Worm (Caenorhabditis elegans) whole organism, mixed stage, embryonic: ENCODE data around the gene ZK218.11.

Source experiments
- ceh-39 ChIP-seq: fragments of 150-350 bp; optimal IDR thresholded peaks from 2 replicates; lab custom pipeline; 2014; ENCODE audit warnings: missing biosample characterization, missing genetic modification characterization
- elt-1 ChIP-seq: sonication (generic microtip); optimal IDR thresholded peaks from 2 replicates; lab custom pipeline; 2017; ENCODE audit warnings: missing genetic modification characterization, mild to moderate bottlenecking, missing compliant biosample characterization, antibody characterized with exemption, moderate library complexity, borderline replicate concordance; ENCODE audit not compliant: insufficient read depth
- mab-5 ChIP-seq: fragments of 150-350 bp; optimal IDR thresholded peaks from 2 replicates; lab custom pipeline; 2014; ENCODE audit warnings: missing biosample characterization, missing genetic modification characterization
- mep-1 ChIP-seq: fragments of 150-350 bp; optimal IDR thresholded peaks from 2 replicates; lab custom pipeline; 2017; ENCODE audit warnings: missing biosample characterization, missing genetic modification reagents, missing genetic modification characterization, inconsistent platforms
- nhr-28 ChIP-seq: fragments of 150-350 bp; optimal IDR thresholded peaks from 2 replicates; lab custom pipeline; 2014; ENCODE audit warnings: missing biosample characterization, missing genetic modification characterization
- snpc-4 ChIP-seq: fragments of 150-350 bp; optimal IDR thresholded peaks from 2 replicates; lab custom pipeline; 2014; ENCODE audit warnings: missing biosample characterization, missing genetic modification characterization
- unc-39 ChIP-seq: fragments of 150-350 bp; optimal IDR thresholded peaks from 2 replicates; lab custom pipeline; 2014; ENCODE audit warnings: missing biosample characterization, missing genetic modification characterization
- unc-62 ChIP-seq: fragments of 150-350 bp; optimal IDR thresholded peaks from 2 replicates; lab custom pipeline; 2014; ENCODE audit warnings: missing biosample characterization, missing genetic modification reagents, missing genetic modification characterization

DNA sequence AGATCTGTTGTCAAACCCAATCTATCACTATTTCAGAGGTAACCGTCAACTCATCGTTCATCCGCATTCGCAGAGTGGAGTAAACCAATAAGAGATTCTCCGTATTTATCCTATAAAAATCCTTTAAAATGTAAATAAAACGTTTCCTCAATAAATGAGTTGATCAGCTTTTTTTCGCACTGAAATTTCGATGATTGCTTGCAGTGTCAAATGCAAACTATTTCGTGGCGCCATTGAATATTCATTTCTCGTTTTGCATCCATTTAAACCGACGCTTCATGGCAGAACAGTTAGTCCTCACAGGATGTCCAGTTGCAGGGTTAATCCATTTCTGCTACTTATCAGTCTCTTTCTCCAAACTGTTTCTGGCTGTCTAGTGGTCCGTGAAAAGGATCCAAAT lies 46.6 kb downstream of the ZK218.11 start, which contains the start of gene F28B1.9:
- TF ChIP-seq unc-62 (GFP tag; lab: Kevin White, UChicago) (no peak), mab-5 (tag; lab: Kevin White, UChicago) (no peak), mep-1 (no peak), ceh-39 (no peak), nhr-28 (tag; lab: Kevin White, UChicago) (no peak), snpc-4 (tag; lab: Kevin White, UChicago) (no peak), unc-39 (tag; lab: Kevin White, UChicago) (no peak), elt-1 (tag; lab: Kevin White, UChicago) (no peak)
